Fruit fly (Drosophila melanogaster) whole organism, wandering third instar larva: ENCODE data around the gene CG1537.
A peak's percentile ranks its signal among the peaks of the same experiment; 100 is the strongest.

Source experiments
- Abd-B ChIP-seq: fragments of >200 bp; optimal IDR thresholded peaks from 2 replicates; lab custom pipeline; 2017; ENCODE audit warnings: missing biosample characterization, missing genetic modification characterization
- CG32264 ChIP-seq: fragments of 200-800 bp; sonication (Bioruptor generic); optimal IDR thresholded peaks from 2 replicates; lab custom pipeline; 2016; ENCODE audit warnings: missing biosample characterization, missing genetic modification characterization
- CG9705 ChIP-seq: fragments of 200-800 bp; sonication (Bioruptor generic); optimal IDR thresholded peaks from 2 replicates; lab custom pipeline; 2018; ENCODE audit warnings: missing biosample characterization, mild to moderate bottlenecking, missing genetic modification characterization
- CrebA ChIP-seq: fragments of 200-800 bp; sonication (Bioruptor generic); optimal IDR thresholded peaks from 2 replicates; lab custom pipeline; 2016; ENCODE audit warnings: missing biosample characterization, mild to moderate bottlenecking, missing genetic modification characterization, borderline replicate concordance
- Dfd ChIP-seq: fragments of >200 bp; optimal IDR thresholded peaks from 2 replicates; lab custom pipeline; 2017; ENCODE audit warnings: missing biosample characterization, missing genetic modification characterization
- HLH106 ChIP-seq: fragments of 200-800 bp; optimal IDR thresholded peaks from 3 replicates; lab custom pipeline; 2019; ENCODE audit warnings: missing biosample characterization, mild to moderate bottlenecking, missing genetic modification characterization, moderate library complexity
- Hnf4 ChIP-seq: fragments of 200-800 bp; sonication (Bioruptor generic); optimal IDR thresholded peaks from 2 replicates; lab custom pipeline; 2016; ENCODE audit warnings: missing biosample characterization, mild to moderate bottlenecking, missing genetic modification characterization
- Hr83 ChIP-seq: fragments of 200-300 bp; sonication (Bioruptor generic); optimal IDR thresholded peaks from 2 replicates; lab custom pipeline; 2016; ENCODE audit warnings: missing biosample characterization, mild to moderate bottlenecking, missing genetic modification characterization, moderate library complexity; ENCODE audit not compliant: poor library complexity, severe bottlenecking
- Jra ChIP-seq: sonication (Bioruptor generic); optimal IDR thresholded peaks from 2 replicates; lab custom pipeline; 2016; ENCODE audit warnings: missing biosample characterization, missing genetic modification characterization
- N ChIP-seq: fragments of >200 bp; optimal IDR thresholded peaks from 2 replicates; lab custom pipeline; 2018; ENCODE audit warnings: missing biosample characterization, missing external identifiers, missing genetic modification characterization
- OdsH ChIP-seq: fragments of 200-800 bp; sonication (Bioruptor generic); optimal IDR thresholded peaks from 2 replicates; lab custom pipeline; 2016; ENCODE audit warnings: missing biosample characterization, mild to moderate bottlenecking, missing genetic modification characterization
- Rel ChIP-seq, 2 experiments: fragments of 200-800 bp; sonication (Bioruptor generic) in 1 of 2; optimal IDR thresholded peaks; 2 replicates in 1 of 2; 3 replicates in 1 of 2; lab custom pipeline; 2016 to 2019; ENCODE audit warnings: mild to moderate bottlenecking in 2 of 2, missing biosample characterization in 2 of 2, missing genetic modification characterization in 2 of 2, moderate library complexity in 1 of 2
- Sp1 ChIP-seq: fragments of 200-800 bp; sonication (Bioruptor generic); optimal IDR thresholded peaks from 3 replicates; lab custom pipeline; 2019; ENCODE audit warnings: missing biosample characterization, mild to moderate bottlenecking, missing genetic modification characterization, moderate library complexity
- Vsx2 ChIP-seq: fragments of 200-300, 225-300 bp; sonication (Bioruptor generic); optimal IDR thresholded peaks from 2 replicates; lab custom pipeline; 2018; ENCODE audit warnings: missing biosample characterization, missing genetic modification characterization; ENCODE audit not compliant: partially characterized antibody
- br ChIP-seq: fragments of 200-800 bp; sonication (Bioruptor generic); optimal IDR thresholded peaks from 2 replicates; lab custom pipeline; 2016; ENCODE audit warnings: missing biosample characterization, missing genetic modification characterization
- dl ChIP-seq, 2 experiments: fragments of 175-275, 200-275 bp in 1 of 2; fragments of 200-275 bp in 1 of 2; sonication (Bioruptor generic); optimal IDR thresholded peaks; lab custom pipeline; 2018; ENCODE audit warnings: mild to moderate bottlenecking in 2 of 2, missing biosample characterization in 2 of 2, missing genetic modification characterization in 2 of 2, moderate library complexity in 2 of 2; ENCODE audit not compliant: partially characterized antibody in 2 of 2, insufficient read depth in 1 of 2
- dmrt93B ChIP-seq: fragments of 200-800 bp; sonication (Bioruptor generic); optimal IDR thresholded peaks from 2 replicates; lab custom pipeline; 2018; ENCODE audit warnings: missing biosample characterization, mild to moderate bottlenecking, missing genetic modification characterization
- dsf ChIP-seq: sonication (Bioruptor generic); optimal IDR thresholded peaks from 2 replicates; lab custom pipeline; 2016; ENCODE audit warnings: missing biosample characterization, missing genetic modification characterization, borderline replicate concordance
- ey ChIP-seq: fragments of 200-800 bp; sonication (Bioruptor generic); optimal IDR thresholded peaks from 2 replicates; lab custom pipeline; 2016; ENCODE audit warnings: missing biosample characterization, missing genetic modification characterization
- foxo ChIP-seq, 2 experiments: fragments of 200-800 bp; sonication (Bioruptor generic); optimal IDR thresholded peaks; 2 replicates in 1 of 2; 3 replicates in 1 of 2; lab custom pipeline; 2016 to 2017; ENCODE audit warnings: missing biosample characterization in 2 of 2, missing genetic modification characterization in 2 of 2
- h ChIP-seq: fragments of 200-800 bp; sonication (Bioruptor generic); optimal IDR thresholded peaks from 3 replicates; lab custom pipeline; 2016; ENCODE audit warnings: missing biosample characterization, mild to moderate bottlenecking, missing genetic modification characterization
- jim ChIP-seq: fragments of 175-275, 200-325 bp; sonication (Bioruptor generic); optimal IDR thresholded peaks from 2 replicates; lab custom pipeline; 2016; ENCODE audit warnings: missing biosample characterization, mild to moderate bottlenecking, missing genetic modification characterization
- lola ChIP-seq: fragments of >200 bp; optimal IDR thresholded peaks from 2 replicates; lab custom pipeline; 2017; ENCODE audit warnings: missing biosample characterization, missing genetic modification characterization
- pan ChIP-seq: fragments of >200 bp; optimal IDR thresholded peaks from 2 replicates; lab custom pipeline; 2017
- psq ChIP-seq: fragments of 200-800 bp; sonication (Bioruptor generic); optimal IDR thresholded peaks from 3 replicates; lab custom pipeline; 2017; ENCODE audit warnings: missing biosample characterization, mild to moderate bottlenecking, missing genetic modification characterization, moderate library complexity
- sage ChIP-seq: fragments of 200-800 bp; sonication (Bioruptor generic); optimal IDR thresholded peaks from 2 replicates; lab custom pipeline; 2016; ENCODE audit warnings: missing biosample characterization, mild to moderate bottlenecking, missing genetic modification characterization
- sv ChIP-seq: fragments of 200-800 bp; sonication (Bioruptor generic); optimal IDR thresholded peaks from 3 replicates; lab custom pipeline; 2016; ENCODE audit warnings: missing biosample characterization, missing genetic modification characterization
- tai ChIP-seq: sonication (Bioruptor generic); optimal IDR thresholded peaks from 2 replicates; lab custom pipeline; 2016; ENCODE audit warnings: missing biosample characterization, missing genetic modification characterization
- usp ChIP-seq: fragments of >200 bp; optimal IDR thresholded peaks from 2 replicates; lab custom pipeline; 2017; ENCODE audit warnings: missing biosample characterization, missing genetic modification characterization
- woc ChIP-seq: sonication (Bioruptor generic); optimal IDR thresholded peaks from 2 replicates; lab custom pipeline; 2016; ENCODE audit warnings: missing biosample characterization, mild to moderate bottlenecking, missing genetic modification characterization

CG1537 gene

dm6 chrX:11087384-11087783, 24.4 kb upstream of the CG1537 start:
- TF ChIP-seq sv (GFP tag; lab: Kevin White, UChicago) = no peak
- peak; percentile 7 for TF ChIP-seq N (GFP tag; lab: Kevin White, UChicago)

- TF ChIP-seq Vsx2 (no peak), HLH106 (tag; lab: Kevin White, UChicago) (no peak), ey (no peak), woc (GFP tag; lab: Kevin White, UChicago) (no peak), jim (no peak), Hr83 (GFP tag; lab: Kevin White, UChicago) (no peak), sv (GFP tag; lab: Kevin White, UChicago) (no peak), dl (GFP tag; optimal IDR thresholded peaks at IDR 0.05; lab: Kevin White, UChicago; ENCODE audit: insufficient read depth in 1 of 2, partially characterized antibody in 2 of 2) (no peak), CrebA (GFP tag; lab: Kevin White, UChicago) (no peak), Rel (GFP tag; optimal IDR thresholded peaks at IDR 0.05; lab: Kevin White, UChicago) (no peak), Rel (tag; optimal IDR thresholded peaks at IDR 0.05; lab: Kevin White, UChicago) (no peak), OdsH (GFP tag; lab: Kevin White, UChicago) (no peak)
Measured at dm6 chrX:11086250-11086649, 23.3 kb upstream of the CG1537 start, which contains the start of gene sev. TSS of gene sev (minus strand) at chrX:11086299.

dm6 chrX:11083007-11083406, 20.0 kb upstream of the CG1537 start:
- TF ChIP-seq Sp1 = no peak
- TF ChIP-seq dsf = no peak
- TF ChIP-seq jim = no peak
- TF ChIP-seq sv (GFP tag; lab: Kevin White, UChicago) = no peak
- TF ChIP-seq ey = no peak
- no peak for TF ChIP-seq CG32264
- no peak for TF ChIP-seq usp (GFP tag; lab: Kevin White, UChicago)
- no peak for TF ChIP-seq Abd-B (GFP tag; lab: Kevin White, UChicago)
- TF ChIP-seq lola (GFP tag; lab: Kevin White, UChicago) = no peak
- no peak for TF ChIP-seq foxo (GFP tag; optimal IDR thresholded peaks at IDR 0.05; lab: Kevin White, UChicago)
- TF ChIP-seq Dfd (GFP tag; lab: Kevin White, UChicago) = no peak
- TF ChIP-seq tai = no peak
- TF ChIP-seq Hr83 (GFP tag; lab: Kevin White, UChicago) = no peak
- TF ChIP-seq dmrt93B = no peak
- no peak for TF ChIP-seq Jra (GFP tag; lab: Kevin White, UChicago)
- no peak for TF ChIP-seq Hnf4 (GFP tag; lab: Kevin White, UChicago)
- TF ChIP-seq sage = no peak
- no peak for TF ChIP-seq OdsH (GFP tag; lab: Kevin White, UChicago)
- TF ChIP-seq psq (GFP tag; lab: Kevin White, UChicago) = no peak

- TF ChIP-seq woc (GFP tag; lab: Kevin White, UChicago) = no peak
- TF ChIP-seq usp (GFP tag; lab: Kevin White, UChicago) = no peak
- TF ChIP-seq dmrt93B = no peak
- TF ChIP-seq CG9705 (GFP tag; lab: Kevin White, UChicago) = no peak
- no peak for TF ChIP-seq br (GFP tag; lab: Kevin White, UChicago)
Measured at dm6 chrX:11081834-11082233, 18.9 kb upstream of the CG1537 start.

- TF ChIP-seq h (peak; percentile 5), lola (GFP tag; lab: Kevin White, UChicago) (no peak), HLH106 (tag; lab: Kevin White, UChicago) (peak; percentile 18), Dfd (GFP tag; lab: Kevin White, UChicago) (no peak), foxo (GFP tag; optimal IDR thresholded peaks at IDR 0.05; lab: Kevin White, UChicago) (peak in 1 of 2 experiments; percentile 23), Hr83 (GFP tag; lab: Kevin White, UChicago) (no peak), pan (lab: Kevin White, UChicago) (no peak), CG9705 (GFP tag; lab: Kevin White, UChicago) (no peak), dmrt93B (peak; percentile 3)
Measured at dm6 chrX:11081242-11081641, 18.3 kb upstream of the CG1537 start.
